Worm (Caenorhabditis elegans) whole organism, midembryonic: ENCODE data around the gene osm-10.

Source experiments
- T22C8.4 ChIP-seq: fragments of 200-800 bp; sonication (Bioruptor generic); IDR thresholded peaks from 2 replicates; pipeline ENCODE4 v1.3.6; 2022; ENCODE audit warnings: missing genetic modification characterization, missing compliant biosample characterization
- cog-1 ChIP-seq: sonication (generic microtip); optimal IDR thresholded peaks from 2 replicates; lab custom pipeline; 2016; ENCODE audit warnings: missing genetic modification characterization, missing compliant biosample characterization
- flt-1 ChIP-seq: fragments of 200-800 bp; sonication (Bioruptor generic); IDR thresholded peaks from 2 replicates; pipeline ENCODE4 v1.3.6; 2022; ENCODE audit warnings: missing genetic modification characterization, missing compliant biosample characterization
- klf-2 ChIP-seq: fragments of 200-800 bp; sonication (Bioruptor generic); conservative IDR thresholded peaks from 2 replicates; pipeline ENCODE4 v1.3.6; 2022; ENCODE audit warnings: missing genetic modification reagents, missing genetic modification characterization, missing compliant biosample characterization
- med-1 ChIP-seq: sonication (generic microtip); optimal IDR thresholded peaks from 2 replicates; lab custom pipeline; 2017; ENCODE audit warnings: missing genetic modification characterization, mild to moderate bottlenecking, missing compliant biosample characterization, antibody characterized with exemption, missing genetic modification reagents; ENCODE audit not compliant: insufficient read depth
- ref-1 ChIP-seq: fragments of 200-800 bp; sonication (Bioruptor generic); conservative IDR thresholded peaks from 2 replicates; pipeline ENCODE4 v1.3.6; 2022; ENCODE audit warnings: missing genetic modification reagents, missing genetic modification characterization, missing compliant biosample characterization
- tab-1 ChIP-seq: fragments of 200-800 bp; sonication (Bioruptor generic); IDR thresholded peaks from 2 replicates; pipeline ENCODE4 v1.3.6; 2022; ENCODE audit warnings: missing genetic modification characterization, missing compliant biosample characterization
- ztf-23 ChIP-seq: fragments of 200-800 bp; sonication (Bioruptor generic); IDR thresholded peaks from 2 replicates; pipeline ENCODE4 v1.3.6; 2022; ENCODE audit warnings: missing genetic modification reagents, missing genetic modification characterization, missing compliant biosample characterization
- ztf-29 ChIP-seq: fragments of 200-800 bp; sonication (Bioruptor generic); IDR thresholded peaks from 2 replicates; pipeline ENCODE4 v1.3.6; 2022; ENCODE audit warnings: missing genetic modification reagents, missing genetic modification characterization, missing compliant biosample characterization

Gene osm-10

DNA sequence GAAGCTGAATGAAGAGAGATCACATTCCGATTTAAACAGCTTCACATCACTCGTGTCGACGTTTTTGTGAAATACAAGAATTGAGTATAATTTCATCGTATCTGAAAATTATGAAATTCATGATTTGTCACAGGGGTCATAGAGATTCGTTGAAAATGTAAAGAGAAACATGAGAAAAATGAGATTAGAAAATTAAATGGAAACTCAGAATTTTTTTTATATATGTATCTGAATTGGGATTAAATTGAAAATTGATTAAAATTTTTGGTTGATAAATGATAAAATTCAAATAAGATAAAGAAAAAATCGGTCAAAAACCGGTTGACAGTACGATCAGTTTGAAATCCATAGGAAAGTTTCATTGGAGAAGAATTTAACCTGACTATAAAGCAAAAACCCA, 44.4 kb downstream of the osm-10 start, which contains the start of gene ykt-6:
TSS of gene ykt-6 (minus strand) at position 101 of the 400 bp plus-strand sequence.
- TF ChIP-seq med-1 (GFP tag; lab: Kevin White, UChicago) (no peak), ztf-23 (GFP tag; lab: Robert Waterston, UW) (no peak), tab-1 (GFP tag; lab: Robert Waterston, UW) (no peak), cog-1 (tag; lab: Kevin White, UChicago) (no peak), T22C8.4 (GFP tag; lab: Robert Waterston, UW) (no peak), ztf-29 (GFP tag; lab: Robert Waterston, UW) (no peak), ref-1 (GFP tag; lab: Robert Waterston, UW) (no peak), klf-2 (GFP tag; lab: Robert Waterston, UW) (no peak), flt-1 (GFP tag; lab: Robert Waterston, UW) (no peak)

DNA sequence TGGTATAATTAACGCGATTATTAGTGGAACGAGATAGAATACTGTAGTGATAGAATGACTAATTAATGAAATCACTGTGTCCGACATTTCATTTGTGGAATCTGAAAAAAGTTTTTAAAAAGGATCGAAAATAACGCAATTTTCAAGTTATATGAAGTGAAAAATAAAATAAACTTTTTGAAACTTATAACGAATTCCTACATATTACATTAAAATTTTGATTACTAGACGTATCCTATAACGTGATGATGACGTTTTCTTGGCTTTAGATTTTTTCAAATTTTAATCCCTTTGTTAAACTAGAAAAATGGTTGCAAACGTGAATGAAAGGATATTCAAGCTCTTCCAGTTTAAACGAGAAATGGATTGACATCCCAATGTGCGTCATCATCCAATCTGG, 47.4 kb downstream of the osm-10 start, which contains the start of gene algn-11:
TSS of gene algn-11 (minus strand) at position 101 of the 400 bp plus-strand sequence.
- TF ChIP-seq ztf-23 (GFP tag; lab: Robert Waterston, UW) (no peak), T22C8.4 (GFP tag; lab: Robert Waterston, UW) (no peak), med-1 (GFP tag; lab: Kevin White, UChicago) (no peak), tab-1 (GFP tag; lab: Robert Waterston, UW) (no peak), klf-2 (GFP tag; lab: Robert Waterston, UW) (no peak), cog-1 (tag; lab: Kevin White, UChicago) (no peak), flt-1 (GFP tag; lab: Robert Waterston, UW) (no peak), ztf-29 (GFP tag; lab: Robert Waterston, UW) (no peak), ref-1 (GFP tag; lab: Robert Waterston, UW) (no peak)

DNA sequence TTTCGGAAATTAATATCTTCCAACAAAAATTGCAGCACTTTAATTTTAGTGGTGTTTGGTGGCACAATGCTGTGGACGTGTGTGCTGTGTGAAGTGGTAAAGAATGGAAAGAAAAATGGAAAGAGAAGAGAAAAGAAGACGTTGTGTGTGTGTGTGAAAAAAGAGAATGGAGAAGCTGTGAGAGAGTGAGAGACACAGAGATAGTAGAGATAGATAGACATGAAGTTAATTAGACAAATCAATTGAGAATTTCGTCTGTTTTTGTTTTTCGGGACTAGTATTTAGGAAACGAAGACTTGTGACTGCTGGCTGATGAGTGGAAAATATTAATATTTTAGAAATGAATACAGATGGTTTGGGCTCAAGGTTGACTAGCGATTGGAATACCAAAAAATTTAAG, 48.1 kb downstream of the osm-10 start:
- no peak for TF ChIP-seq klf-2 (GFP tag; lab: Robert Waterston, UW)
- TF ChIP-seq ref-1 (GFP tag; lab: Robert Waterston, UW): no peak
- TF ChIP-seq ztf-29 (GFP tag; lab: Robert Waterston, UW): no peak
- no peak for TF ChIP-seq T22C8.4 (GFP tag; lab: Robert Waterston, UW)
- no peak for TF ChIP-seq flt-1 (GFP tag; lab: Robert Waterston, UW)
- no peak for TF ChIP-seq med-1 (GFP tag; lab: Kevin White, UChicago)
- no peak for TF ChIP-seq ztf-23 (GFP tag; lab: Robert Waterston, UW)
- TF ChIP-seq cog-1 (tag; lab: Kevin White, UChicago): no peak
- no peak for TF ChIP-seq tab-1 (GFP tag; lab: Robert Waterston, UW)

- TF ChIP-seq klf-2 (GFP tag; lab: Robert Waterston, UW): no peak
- TF ChIP-seq ref-1 (GFP tag; lab: Robert Waterston, UW): no peak
- no peak for TF ChIP-seq med-1 (GFP tag; lab: Kevin White, UChicago)
- TF ChIP-seq ztf-23 (GFP tag; lab: Robert Waterston, UW): no peak
- TF ChIP-seq T22C8.4 (GFP tag; lab: Robert Waterston, UW): no peak
These were observed 49.5 kb downstream of the osm-10 start for ce11 chrIII:7292569-7292968.

DNA sequence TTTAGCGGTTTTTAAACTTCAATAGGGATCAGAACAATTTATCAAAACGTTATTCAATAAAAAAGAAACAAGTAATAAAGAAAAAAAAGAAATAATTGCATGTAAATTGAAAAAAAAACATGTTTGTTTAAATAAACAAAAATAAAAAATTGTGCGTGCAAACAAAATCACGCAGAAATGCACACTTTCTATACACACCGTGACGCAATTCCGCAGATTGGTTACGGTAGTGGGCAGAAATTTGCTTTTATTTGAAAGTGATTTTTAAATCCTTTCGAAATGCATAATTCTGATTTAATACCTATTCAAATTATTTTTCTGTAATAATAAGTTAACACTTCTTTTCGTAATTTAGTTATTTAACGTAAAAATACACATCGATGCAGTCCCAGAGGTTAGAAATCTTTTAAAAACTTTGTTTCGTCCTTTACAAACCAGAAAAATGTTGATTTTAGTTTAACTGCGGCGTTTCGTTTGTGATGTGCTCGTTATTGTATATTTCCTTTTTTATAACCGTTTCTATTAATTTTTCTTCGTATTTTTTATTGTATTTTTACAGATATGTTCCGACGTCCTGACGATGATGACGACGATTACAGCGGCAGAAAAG, 50.1 kb downstream of the osm-10 start, which contains the start of gene cwf-19L2:
TSS of gene cwf-19L2 (plus strand) at position 560 of the 610 bp plus-strand sequence.
- TF ChIP-seq flt-1 (GFP tag; lab: Robert Waterston, UW) (no peak), ztf-29 (GFP tag; lab: Robert Waterston, UW) (no peak), ref-1 (GFP tag; lab: Robert Waterston, UW) (no peak), med-1 (GFP tag; lab: Kevin White, UChicago) (no peak), ztf-23 (GFP tag; lab: Robert Waterston, UW) (no peak), T22C8.4 (GFP tag; lab: Robert Waterston, UW) (no peak), klf-2 (GFP tag; lab: Robert Waterston, UW) (no peak), cog-1 (tag; lab: Kevin White, UChicago) (no peak), tab-1 (GFP tag; lab: Robert Waterston, UW) (no peak)
